Fruit fly (Drosophila melanogaster) whole organism, embryonic: ENCODE measurements around the gene miple1.

Source experiments
- CG10431 ChIP-seq: fragments of 200-800 bp; sonication (Bioruptor generic); optimal IDR thresholded peaks from 3 replicates; lab custom pipeline; 2018; ENCODE audit warnings: missing biosample characterization, mild to moderate bottlenecking, missing genetic modification characterization
- CG11456 ChIP-seq: fragments of 200-800 bp; sonication (Bioruptor generic); IDR thresholded peaks from 3 replicates; pipeline ENCODE4 v1.3.6; 2022; ENCODE audit warnings: missing biosample characterization, missing genetic modification characterization
- CG13424 ChIP-seq: fragments of 200-800 bp; sonication (Bioruptor generic); optimal IDR thresholded peaks from 2 replicates; lab custom pipeline; 2019; ENCODE audit warnings: missing biosample characterization, mild to moderate bottlenecking, missing genetic modification characterization, moderate library complexity
- CG1603 ChIP-seq: fragments of 200-800 bp; sonication (Bioruptor generic); optimal IDR thresholded peaks from 2 replicates; lab custom pipeline; 2019; ENCODE audit warnings: missing biosample characterization, mild to moderate bottlenecking, missing genetic modification characterization, moderate library complexity
- CG17186 ChIP-seq: fragments of 200-800 bp; sonication (Bioruptor generic); optimal IDR thresholded peaks from 3 replicates; lab custom pipeline; 2017; ENCODE audit warnings: missing biosample characterization, missing genetic modification reagents, missing genetic modification characterization
- CG2129 ChIP-seq: fragments of 200-800 bp; sonication (Bioruptor generic); IDR thresholded peaks from 2 replicates; pipeline ENCODE4 v1.3.6; 2022; ENCODE audit warnings: missing biosample characterization, missing genetic modification characterization; ENCODE audit not compliant: partially characterized antibody
- CG2678 ChIP-seq: fragments of 200-800 bp; sonication (Bioruptor generic); optimal IDR thresholded peaks from 3 replicates; lab custom pipeline; 2019; ENCODE audit warnings: missing biosample characterization, mild to moderate bottlenecking, missing genetic modification characterization, moderate library complexity
- CG4404 ChIP-seq: fragments of 200-800 bp; sonication (Bioruptor generic); IDR thresholded peaks from 2 replicates; pipeline ENCODE4 v1.3.6; 2022; ENCODE audit warnings: missing biosample characterization, missing genetic modification characterization
- CG4617 ChIP-seq: fragments of 200-800 bp; sonication (Bioruptor generic); optimal IDR thresholded peaks from 3 replicates; lab custom pipeline; 2016; ENCODE audit warnings: missing biosample characterization, missing genetic modification characterization, borderline replicate concordance
- CG7839 ChIP-seq: fragments of 200-800 bp; sonication (Bioruptor generic); optimal IDR thresholded peaks from 3 replicates; lab custom pipeline; 2018; ENCODE audit warnings: missing biosample characterization, mild to moderate bottlenecking, missing genetic modification characterization, moderate library complexity
- CG7963 ChIP-seq: fragments of 200-800 bp; sonication (Bioruptor generic); IDR thresholded peaks from 3 replicates; pipeline ENCODE4 v1.3.6; 2022; ENCODE audit warnings: missing biosample characterization, missing genetic modification characterization; ENCODE audit not compliant: partially characterized antibody
- CG8290 ChIP-seq, 3 experiments: fragments of 200-800 bp; sonication (Bioruptor generic); optimal IDR thresholded peaks; 2 replicates each; lab custom pipeline; 2016 to 2019; ENCODE audit warnings: missing biosample characterization in 3 of 3, missing genetic modification characterization in 3 of 3, mild to moderate bottlenecking in 2 of 3, moderate library complexity in 1 of 3
- Dad ChIP-seq: fragments of 200-800 bp; sonication (Bioruptor generic); optimal IDR thresholded peaks from 3 replicates; lab custom pipeline; 2016; ENCODE audit warnings: missing biosample characterization, missing genetic modification characterization
- Deaf1 ChIP-seq: fragments of 200-800 bp; optimal IDR thresholded peaks from 3 replicates; lab custom pipeline; 2019; ENCODE audit warnings: missing biosample characterization, mild to moderate bottlenecking, missing genetic modification characterization, moderate library complexity
- Doc3 ChIP-seq: fragments of 200-800 bp; sonication (Bioruptor generic); IDR thresholded peaks from 3 replicates; pipeline ENCODE4 v1.3.6; 2022; ENCODE audit warnings: missing biosample characterization, missing genetic modification characterization; ENCODE audit not compliant: partially characterized antibody
- Fer1 ChIP-seq: fragments of 200-800 bp; sonication (Bioruptor generic); optimal IDR thresholded peaks from 2 replicates; lab custom pipeline; 2017; ENCODE audit warnings: missing biosample characterization, mild to moderate bottlenecking, missing genetic modification characterization
- HLH54F ChIP-seq: fragments of 200-800 bp; sonication (Bioruptor generic); optimal IDR thresholded peaks from 3 replicates; lab custom pipeline; 2016; ENCODE audit warnings: missing biosample characterization, missing genetic modification characterization
- Hr3 ChIP-seq: fragments of 200-800 bp; sonication (Bioruptor generic); optimal IDR thresholded peaks from 3 replicates; lab custom pipeline; 2016; ENCODE audit warnings: missing biosample characterization, missing genetic modification characterization
- Hr51 ChIP-seq, 2 experiments: fragments of 200-800 bp; sonication (Bioruptor generic); optimal IDR thresholded peaks; 2 replicates in 1 of 2; 3 replicates in 1 of 2; lab custom pipeline; 2016 to 2018; ENCODE audit warnings: missing biosample characterization in 2 of 2, missing genetic modification characterization in 2 of 2, mild to moderate bottlenecking in 1 of 2, moderate library complexity in 1 of 2
- Hr78 ChIP-seq, 2 experiments: fragments of 200-800 bp in 1 of 2; fragments of >200 bp in 1 of 2; sonication (Bioruptor generic) in 1 of 2; optimal IDR thresholded peaks; 2 replicates each; lab custom pipeline; 2017 to 2019; ENCODE audit warnings: missing biosample characterization in 2 of 2, missing genetic modification characterization in 2 of 2, mild to moderate bottlenecking in 1 of 2, moderate library complexity in 1 of 2
- Mad ChIP-seq: fragments of 200-800 bp; sonication (Bioruptor generic); optimal IDR thresholded peaks from 2 replicates; lab custom pipeline; 2016; ENCODE audit warnings: missing biosample characterization, missing genetic modification characterization
- NC2α ChIP-seq: fragments of 200-800 bp; sonication (Bioruptor generic); optimal IDR thresholded peaks from 2 replicates; lab custom pipeline; 2016; ENCODE audit warnings: missing biosample characterization, missing genetic modification characterization
- Xbp1 ChIP-seq: fragments of 200-800 bp; sonication (Bioruptor generic); optimal IDR thresholded peaks from 3 replicates; lab custom pipeline; 2016; ENCODE audit warnings: missing biosample characterization, mild to moderate bottlenecking, missing genetic modification characterization
- Xrp1 ChIP-seq: fragments of 200-800 bp; sonication (Bioruptor generic); IDR thresholded peaks from 2 replicates; pipeline ENCODE4 v1.3.6; 2022; ENCODE audit warnings: missing biosample characterization, missing genetic modification characterization
- bigmax ChIP-seq: fragments of 200-800 bp; sonication (Bioruptor generic); optimal IDR thresholded peaks from 2 replicates; lab custom pipeline; 2018; ENCODE audit warnings: missing biosample characterization, mild to moderate bottlenecking, missing genetic modification characterization
- corto ChIP-seq: fragments of 200-800 bp; sonication (Bioruptor generic); optimal IDR thresholded peaks from 2 replicates; lab custom pipeline; 2016; ENCODE audit warnings: missing biosample characterization, mild to moderate bottlenecking, missing genetic modification characterization, moderate library complexity
- crp ChIP-seq, 2 experiments: fragments of 200-800 bp; sonication (Bioruptor generic); optimal IDR thresholded peaks; 2 replicates in 1 of 2; 3 replicates in 1 of 2; lab custom pipeline; 2017; ENCODE audit warnings: missing biosample characterization in 2 of 2, missing genetic modification characterization in 2 of 2, mild to moderate bottlenecking in 1 of 2, moderate library complexity in 1 of 2
- dati ChIP-seq: fragments of 200-800 bp; sonication (Bioruptor generic); IDR thresholded peaks from 2 replicates; pipeline ENCODE4 v1.3.6; 2022; ENCODE audit warnings: missing biosample characterization, missing genetic modification characterization
- dmrt11E ChIP-seq: fragments of 200-800 bp; sonication (Bioruptor generic); optimal IDR thresholded peaks from 3 replicates; lab custom pipeline; 2018; ENCODE audit warnings: missing biosample characterization, mild to moderate bottlenecking, missing genetic modification characterization, moderate library complexity
- dmrt99B ChIP-seq: fragments of 200-800 bp; sonication (Bioruptor generic); optimal IDR thresholded peaks from 2 replicates; lab custom pipeline; 2018; ENCODE audit warnings: missing biosample characterization, mild to moderate bottlenecking, missing genetic modification characterization, moderate library complexity
- dpn ChIP-seq, 2 experiments: fragments of 200-800 bp; sonication (Bioruptor generic); optimal IDR thresholded peaks; 3 replicates each; lab custom pipeline; 2016; ENCODE audit warnings: missing biosample characterization in 2 of 2, missing genetic modification characterization in 2 of 2
- ewg ChIP-seq: fragments of 200-800 bp; sonication (Bioruptor generic); optimal IDR thresholded peaks from 3 replicates; lab custom pipeline; 2017; ENCODE audit warnings: mild to moderate bottlenecking, missing biosample characterization, missing genetic modification reagents, missing genetic modification characterization
- exex ChIP-seq: fragments of 200-800 bp; sonication (Bioruptor generic); optimal IDR thresholded peaks from 4 replicates; lab custom pipeline; 2018; ENCODE audit warnings: missing biosample characterization, mild to moderate bottlenecking, missing genetic modification characterization, moderate library complexity
- gro ChIP-seq: fragments of 200-800 bp; sonication (Bioruptor generic); optimal IDR thresholded peaks from 2 replicates; lab custom pipeline; 2016; ENCODE audit warnings: missing biosample characterization, missing genetic modification characterization
- hbn ChIP-seq: fragments of 200-800 bp; sonication (Bioruptor generic); IDR thresholded peaks from 2 replicates; pipeline ENCODE4 v1.3.6; 2022; ENCODE audit warnings: missing biosample characterization, missing genetic modification characterization; ENCODE audit not compliant: partially characterized antibody
- ind ChIP-seq: fragments of 200-800 bp; sonication (Bioruptor generic); optimal IDR thresholded peaks from 3 replicates; lab custom pipeline; 2016; ENCODE audit warnings: missing biosample characterization, missing genetic modification characterization
- knrl ChIP-seq: fragments of 200-800 bp; sonication (Bioruptor generic); IDR thresholded peaks from 3 replicates; pipeline ENCODE4 v1.3.6; 2022; ENCODE audit warnings: missing biosample characterization, missing genetic modification characterization; ENCODE audit not compliant: partially characterized antibody
- mam ChIP-seq: fragments of 200-800 bp; sonication (Bioruptor generic); optimal IDR thresholded peaks from 3 replicates; lab custom pipeline; 2016; ENCODE audit warnings: missing biosample characterization, missing genetic modification characterization
- mirr ChIP-seq: fragments of 200-800 bp; sonication (Bioruptor generic); optimal IDR thresholded peaks from 3 replicates; lab custom pipeline; 2018; ENCODE audit warnings: missing biosample characterization, mild to moderate bottlenecking, missing genetic modification characterization
- pan ChIP-seq, 4 experiments: fragments of >200 bp in 3 of 4; fragments of 200-800 bp in 1 of 4; sonication (Bioruptor generic) in 1 of 4; optimal IDR thresholded peaks in 3 of 4; IDR thresholded peaks in 1 of 4; 2 replicates each; pipeline versions ENCODE4 v1.3.6 to Lab custom; 2017 to 2022; ENCODE audit warnings: missing biosample characterization in 2 of 4, missing genetic modification characterization in 2 of 4, mixed read lengths in 1 of 4
- psq ChIP-seq: fragments of 200-800 bp; sonication (Bioruptor generic); optimal IDR thresholded peaks from 2 replicates; lab custom pipeline; 2017; ENCODE audit warnings: missing biosample characterization, missing genetic modification characterization
- sc ChIP-seq, 3 experiments: fragments of >200 bp in 2 of 3; fragments of 200-800 bp in 1 of 3; sonication (Bioruptor generic) in 1 of 3; optimal IDR thresholded peaks; 2 replicates in 2 of 3; 3 replicates in 1 of 3; lab custom pipeline; 2017; ENCODE audit warnings: mild to moderate bottlenecking in 1 of 3, missing biosample characterization in 1 of 3, missing genetic modification characterization in 1 of 3, missing genetic modification reagents in 1 of 3
- sens ChIP-seq: fragments of 200-800 bp; sonication (Bioruptor generic); peaks from one replicate; lab custom pipeline; 2016; ENCODE audit warnings: missing biosample characterization, missing genetic modification characterization
- so ChIP-seq: fragments of 200-800 bp; sonication (Bioruptor generic); IDR thresholded peaks from 3 replicates; pipeline ENCODE4 v1.3.6; 2022; ENCODE audit warnings: missing biosample characterization, missing genetic modification characterization
- tll ChIP-seq, 2 experiments: fragments of 200-800 bp in 1 of 2; fragments of >200 bp in 1 of 2; sonication (Bioruptor generic) in 1 of 2; optimal IDR thresholded peaks; 2 replicates each; lab custom pipeline; 2017 to 2019; ENCODE audit warnings: missing biosample characterization in 2 of 2, missing genetic modification characterization in 2 of 2, mild to moderate bottlenecking in 1 of 2, moderate library complexity in 1 of 2

The miple1 gene

DNA sequence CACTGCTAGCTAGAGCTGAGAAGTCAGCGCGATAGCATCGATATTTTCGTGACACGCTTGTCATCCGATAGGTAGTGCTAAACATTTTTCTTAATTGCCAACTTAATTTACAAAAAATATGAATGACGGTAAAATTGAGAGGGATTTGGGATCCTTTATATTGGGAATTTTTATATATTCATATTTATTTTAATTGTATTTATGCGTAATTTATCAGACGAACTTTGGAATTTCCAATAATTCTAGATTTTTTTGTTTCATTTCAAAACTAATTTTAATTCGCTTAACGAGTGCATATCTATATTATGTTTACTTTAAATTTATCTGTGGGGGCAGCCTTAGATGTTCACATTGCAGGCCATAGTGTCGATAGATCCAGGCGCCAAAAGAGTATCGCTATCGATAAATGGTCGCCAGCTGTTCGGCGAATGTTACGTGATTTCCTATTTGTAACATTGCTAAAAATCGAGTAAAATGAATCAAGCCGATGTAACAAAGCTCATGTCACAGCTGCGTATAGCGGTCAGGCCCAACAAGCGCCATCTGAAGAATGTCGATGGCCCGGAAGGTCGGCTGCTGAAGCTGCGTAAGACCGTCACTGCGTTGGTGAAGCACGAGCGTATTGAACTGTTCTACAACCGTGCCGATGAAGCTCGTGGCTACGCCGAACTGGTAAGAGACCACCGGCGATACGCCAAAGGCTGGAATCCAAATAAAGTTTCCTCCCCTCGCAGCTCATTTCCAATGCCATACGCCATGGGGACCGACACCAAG, 2.5 kb upstream of the miple1 start, which contains the start of the genes Tudor-SN and mRpL17 (continued):
- TF ChIP-seq CG8290 (GFP tag; optimal IDR thresholded peaks at IDR 0.05; lab: Kevin White, UChicago), result peak; percentile 21
- peak in 1 of 2 experiments; percentile 35 for TF ChIP-seq CG8290 (tag; optimal IDR thresholded peaks at IDR 0.05; lab: Kevin White, UChicago)
- no peak for TF ChIP-seq Mad (GFP tag; lab: Kevin White, UChicago)
- TF ChIP-seq dmrt99B, result peak; percentile 27
- TF ChIP-seq mam (GFP tag; lab: Kevin White, UChicago), result peak; percentile 47
- TF ChIP-seq hbn (GFP tag; lab: Robert Waterston, UW), result peak; percentile 85
- TF ChIP-seq Hr51 (GFP tag; optimal IDR thresholded peaks at IDR 0.05; lab: Kevin White, UChicago), result peak in 1 of 2 experiments; percentile 25
- TF ChIP-seq so, result no peak
- peak; percentile 51 for TF ChIP-seq ind (GFP tag; lab: Kevin White, UChicago)
- no peak for TF ChIP-seq Fer1
- peak; percentile 36 for TF ChIP-seq dmrt11E (tag; lab: Kevin White, UChicago)
- TF ChIP-seq dati (GFP tag; lab: Robert Waterston, UW), result no peak
- peak; percentile 95 for TF ChIP-seq CG7963 (GFP tag; lab: Robert Waterston, UW)
- peak; percentile 61 for TF ChIP-seq Xbp1 (GFP tag; lab: Kevin White, UChicago)
- TF ChIP-seq tll (GFP tag; optimal IDR thresholded peaks at IDR 0.05; lab: Kevin White, UChicago), result no peak
- TF ChIP-seq HLH54F (GFP tag; lab: Kevin White, UChicago), result peak; percentile 40
- peak; percentile 55 for TF ChIP-seq CG13424 (tag; lab: Kevin White, UChicago)
- TF ChIP-seq CG11456 (GFP tag; lab: Robert Waterston, UW), result peak; percentile 64; the same call in 1 of the 3 replicates
- peak; percentile 25 for TF ChIP-seq CG17186 (GFP tag; lab: Kevin White, UChicago)
- TF ChIP-seq exex (tag; lab: Kevin White, UChicago), result peak; percentile 36
- TF ChIP-seq psq, result peak; percentile 2
- TF ChIP-seq ewg (GFP tag; lab: Kevin White, UChicago), result peak; percentile 44
- TF ChIP-seq knrl (GFP tag; lab: Robert Waterston, UW), result peak; percentile 99
- no peak for TF ChIP-seq gro (GFP tag; lab: Kevin White, UChicago)
- TF ChIP-seq sc (optimal IDR thresholded peaks at IDR 0.05; lab: Kevin White, UChicago), result no peak
- peak; percentile 15 for TF ChIP-seq sc (GFP tag; optimal IDR thresholded peaks at IDR 0.05; lab: Kevin White, UChicago)
- peak; percentile 54 for TF ChIP-seq CG10431 (GFP tag; lab: Kevin White, UChicago)
- no peak; the same call in 1 of the 2 replicates for TF ChIP-seq Xrp1 (GFP tag; lab: Robert Waterston, UW)
- no peak for TF ChIP-seq pan (optimal IDR thresholded peaks at IDR 0.05; lab: Kevin White, UChicago)
- peak in 1 of 2 experiments; percentile 27 for TF ChIP-seq pan (GFP tag; optimal IDR thresholded peaks at IDR 0.05 in 1 of 2, IDR thresholded peaks at IDR 0.05 in 1 of 2)
- no peak for TF ChIP-seq NC2α
- peak; percentile 34 for TF ChIP-seq CG1603
- peak; percentile 84 for TF ChIP-seq Doc3
- TF ChIP-seq Hr78 (GFP tag; optimal IDR thresholded peaks at IDR 0.05; lab: Kevin White, UChicago), result no peak
- peak; percentile 65 for TF ChIP-seq Hr3
- TF ChIP-seq crp (GFP tag; optimal IDR thresholded peaks at IDR 0.05; lab: Kevin White, UChicago), result peak in 1 of 2 experiments; percentile 83
- TF ChIP-seq corto (GFP tag; lab: Kevin White, UChicago), result peak; percentile 70
- TF ChIP-seq CG2129 (GFP tag; lab: Robert Waterston, UW), result peak; percentile 73
- TF ChIP-seq CG4404 (GFP tag; lab: Robert Waterston, UW), result peak; percentile 14; the same call in 1 of the 2 replicates
- peak; percentile 7 to 37 for TF ChIP-seq dpn (GFP tag; optimal IDR thresholded peaks at IDR 0.05; lab: Kevin White, UChicago)
- peak; percentile 16 for TF ChIP-seq CG7839 (tag; lab: Kevin White, UChicago)
- TF ChIP-seq sens (GFP tag; lab: Kevin White, UChicago), result peak; percentile 79
- TF ChIP-seq mirr (GFP tag; lab: Kevin White, UChicago), result peak; percentile 14
- TF ChIP-seq Dad (GFP tag; lab: Kevin White, UChicago), result no peak
- peak; percentile 38 for TF ChIP-seq bigmax
- TF ChIP-seq Deaf1 (tag; lab: Kevin White, UChicago), result peak; percentile 58
- peak; percentile 47 for TF ChIP-seq CG2678 (tag; lab: Kevin White, UChicago)
- no peak for TF ChIP-seq CG4617 (GFP tag; lab: Kevin White, UChicago)
